Worm (Caenorhabditis elegans): ENCODE results near the gene H40L08.2.

H40L08.2 gene

ce11 chrX:15034787-15035186, 42.8 kb downstream of the H40L08.2 start, which contains the start of gene dsc-1:
Gene dsc-1, minus strand, starts transcription at chrX:15034832.
- TF ChIP-seq hmg-4 (GFP tag; optimal IDR thresholded peaks at IDR 0.05) (no peak), ceh-36 (tag; optimal IDR thresholded peaks at IDR 0.05) (peak; percentile 75), sea-1 (GFP tag; conservative IDR thresholded peaks at IDR 0.05) (no peak)

- TF ChIP-seq F13C5.2 (tag; optimal IDR thresholded peaks at IDR 0.05) (no peak), ama-1 (optimal IDR thresholded peaks at IDR 0.05) (no peak), tra-4 (tag; optimal IDR thresholded peaks at IDR 0.05) (no peak), tbx-11 (GFP tag; IDR thresholded peaks at IDR 0.05) (no peak), sea-1 (GFP tag; conservative IDR thresholded peaks at IDR 0.05) (no peak), hmg-4 (GFP tag; optimal IDR thresholded peaks at IDR 0.05) (no peak), hnd-1 (tag; optimal IDR thresholded peaks at IDR 0.05) (no peak), tbx-37 (GFP tag; conservative IDR thresholded peaks at IDR 0.05) (no peak), aly-1 (tag; optimal IDR thresholded peaks at IDR 0.05) (no peak), flt-1 (GFP tag; IDR thresholded peaks at IDR 0.05) (no peak), pes-1 (GFP tag; IDR thresholded peaks at IDR 0.05) (no peak), ceh-13 (GFP tag; optimal IDR thresholded peaks at IDR 0.05) (no peak), ceh-36 (tag; optimal IDR thresholded peaks at IDR 0.05) (no peak), ets-7 (tag; optimal IDR thresholded peaks at IDR 0.05) (no peak), scrt-1 (GFP tag; IDR thresholded peaks at IDR 0.05) (no peak), hmbx-1 (tag; optimal IDR thresholded peaks at IDR 0.05) (no peak), B0310.2 (tag; optimal IDR thresholded peaks at IDR 0.05) (no peak)
Measured at ce11 chrX:15027997-15028396, 49.5 kb downstream of the H40L08.2 start.

ce11 chrX:15027566-15027965, 50.0 kb downstream of the H40L08.2 start:
- no peak for TF ChIP-seq tbx-37 (GFP tag; conservative IDR thresholded peaks at IDR 0.05)
- no peak for TF ChIP-seq scrt-1 (GFP tag; IDR thresholded peaks at IDR 0.05)
- no peak for TF ChIP-seq ets-7 (tag; optimal IDR thresholded peaks at IDR 0.05)
- no peak for TF ChIP-seq hmg-4 (GFP tag; optimal IDR thresholded peaks at IDR 0.05)
- TF ChIP-seq F13C5.2 (tag; optimal IDR thresholded peaks at IDR 0.05) = no peak
- no peak for TF ChIP-seq pes-1 (GFP tag; IDR thresholded peaks at IDR 0.05)
- TF ChIP-seq ceh-36 (tag; optimal IDR thresholded peaks at IDR 0.05) = no peak
